Fruit fly (Drosophila melanogaster): ENCODE data around the gene Strump.

The Strump gene

dm6 chr3L:16149418-16150160 is 27.8 kb downstream of the Strump start (continued):
- TF ChIP-seq hbn (GFP tag; IDR thresholded peaks at IDR 0.05; ENCODE audit: partially characterized antibody) = no peak
- peak; percentile 23 for TF ChIP-seq Side (GFP tag; optimal IDR thresholded peaks at IDR 0.05)
- TF ChIP-seq ftz-f1 (GFP tag; optimal IDR thresholded peaks at IDR 0.05) = peak; percentile 30
- peak; percentile 30 for TF ChIP-seq CoRest (tag; optimal IDR thresholded peaks at IDR 0.05)
- TF ChIP-seq Max (GFP tag; optimal IDR thresholded peaks at IDR 0.05) = no peak
- peak; percentile 35 for TF ChIP-seq cg (GFP tag; optimal IDR thresholded peaks at IDR 0.05)
- TF ChIP-seq Trl (optimal IDR thresholded peaks at IDR 0.05) = no peak
- TF ChIP-seq Trl (GFP tag; optimal IDR thresholded peaks at IDR 0.05) = peak; percentile 3
- peak; percentile 36 for TF ChIP-seq CG1832 (GFP tag; optimal IDR thresholded peaks at IDR 0.05)
- TF ChIP-seq gcm (GFP tag; optimal IDR thresholded peaks at IDR 0.05) = no peak
- TF ChIP-seq cwo (GFP tag; optimal IDR thresholded peaks at IDR 0.05) = peak; percentile 74
- TF ChIP-seq HLH54F (GFP tag; optimal IDR thresholded peaks at IDR 0.05) = peak; percentile 6
- peak; percentile 47 for TF ChIP-seq sqz (GFP tag; optimal IDR thresholded peaks at IDR 0.05)
- TF ChIP-seq nau (GFP tag; optimal IDR thresholded peaks at IDR 0.05) = no peak
- TF ChIP-seq exex (tag; optimal IDR thresholded peaks at IDR 0.05) = peak; percentile 54
- no peak for TF ChIP-seq CG5953 (GFP tag; IDR thresholded peaks at IDR 0.05)
- TF ChIP-seq Chrac-16 (GFP tag; optimal IDR thresholded peaks at IDR 0.05) = peak; percentile 34
- TF ChIP-seq Pdp1 (GFP tag; optimal IDR thresholded peaks at IDR 0.05) = peak in 1 of 2 experiments; percentile 21
- peak; percentile 54 for TF ChIP-seq grau (tag; optimal IDR thresholded peaks at IDR 0.05)
- peak; percentile 23 for TF ChIP-seq CG8924 (tag; optimal IDR thresholded peaks at IDR 0.05)
- TF ChIP-seq Hsf (GFP tag; optimal IDR thresholded peaks at IDR 0.05) = peak; percentile 31
- TF ChIP-seq MBD-R2 (GFP tag; IDR thresholded peaks at IDR 0.05) = 0 out of 2 replicates have a peak, but pooled peaks have one; percentile 8
- peak; percentile 37 for TF ChIP-seq CG32532 (GFP tag; IDR thresholded peaks at IDR 0.05)
- TF ChIP-seq CHES-1-like (GFP tag; optimal IDR thresholded peaks at IDR 0.05) = peak; percentile 46
- peak; percentile 11 for TF ChIP-seq caup (GFP tag; optimal IDR thresholded peaks at IDR 0.05; ENCODE audit: severe bottlenecking)
- TF ChIP-seq row (GFP tag; IDR thresholded peaks at IDR 0.05) = peak; percentile 80
- peak; percentile 63 for TF ChIP-seq CG15269 (tag; optimal IDR thresholded peaks at IDR 0.05)
- TF ChIP-seq Fer1 (GFP tag; optimal IDR thresholded peaks at IDR 0.05) = peak; percentile 20
- peak; percentile 28 for TF ChIP-seq Meics (GFP tag; optimal IDR thresholded peaks at IDR 0.05)
- TF ChIP-seq CG16813 (GFP tag; IDR thresholded peaks at IDR 0.05; ENCODE audit: partially characterized antibody) = no peak
- peak; percentile 31 for TF ChIP-seq sens (GFP tag)
- no peak for TF ChIP-seq Neu2 (GFP tag; optimal IDR thresholded peaks at IDR 0.05; ENCODE audit: borderline replicate concordance)
- TF ChIP-seq NC2α (GFP tag; optimal IDR thresholded peaks at IDR 0.05) = no peak
- peak; percentile 20 to 29 for TF ChIP-seq chif (GFP tag; optimal IDR thresholded peaks at IDR 0.05)
- TF ChIP-seq CG7786 (GFP tag; optimal IDR thresholded peaks at IDR 0.05) = peak; percentile 42
- peak; percentile 32 for TF ChIP-seq CG8944 (GFP tag; optimal IDR thresholded peaks at IDR 0.05)
- TF ChIP-seq CG10209 (GFP tag; optimal IDR thresholded peaks at IDR 0.05) = peak; percentile 21
- peak; percentile 17; the same call in 1 of the 2 replicates for TF ChIP-seq lmd (GFP tag; IDR thresholded peaks at IDR 0.05)
- peak; percentile 58 for TF ChIP-seq CG2120 (GFP tag; optimal IDR thresholded peaks at IDR 0.05)
- TF ChIP-seq ash1 (GFP tag; optimal IDR thresholded peaks at IDR 0.05) = no peak
- peak; percentile 27 for TF ChIP-seq CG4328 (GFP tag; optimal IDR thresholded peaks at IDR 0.05)
- TF ChIP-seq sug (tag; optimal IDR thresholded peaks at IDR 0.05) = peak; percentile 79
- TF ChIP-seq fu2 (GFP tag; optimal IDR thresholded peaks at IDR 0.05) = peak; percentile 32
- TF ChIP-seq CG8290 (GFP tag; optimal IDR thresholded peaks at IDR 0.05) = no peak
- peak in 1 of 2 experiments; percentile 32 for TF ChIP-seq CG8290 (tag; optimal IDR thresholded peaks at IDR 0.05)
- TF ChIP-seq Hr39 (optimal IDR thresholded peaks at IDR 0.05) = no peak
- peak; percentile 24; the same call in 1 of the 3 replicates for TF ChIP-seq CG11695 (GFP tag; IDR thresholded peaks at IDR 0.05)
- peak; percentile 41 for TF ChIP-seq CG18619 (GFP tag; optimal IDR thresholded peaks at IDR 0.05)
- peak; percentile 90 for TF ChIP-seq mirr (GFP tag; optimal IDR thresholded peaks at IDR 0.05)
- TF ChIP-seq CG7556 (GFP tag; optimal IDR thresholded peaks at IDR 0.05) = peak; percentile 52
